Worm (Caenorhabditis elegans) whole organism, dauer: ENCODE measurements around the gene EGAP1.5.

Source experiments
- unc-62 ChIP-seq: sonication (generic microtip); optimal IDR thresholded peaks from 2 replicates; lab custom pipeline; 2017; ENCODE audit warnings: missing biosample characterization, missing genetic modification reagents, missing genetic modification characterization

Gene EGAP1.5

ce11 chrIII:5914717-5915116, 16.8 kb upstream of the EGAP1.5 start:
- no peak for TF ChIP-seq unc-62 (GFP tag; lab: Kevin White, UChicago)

DNA sequence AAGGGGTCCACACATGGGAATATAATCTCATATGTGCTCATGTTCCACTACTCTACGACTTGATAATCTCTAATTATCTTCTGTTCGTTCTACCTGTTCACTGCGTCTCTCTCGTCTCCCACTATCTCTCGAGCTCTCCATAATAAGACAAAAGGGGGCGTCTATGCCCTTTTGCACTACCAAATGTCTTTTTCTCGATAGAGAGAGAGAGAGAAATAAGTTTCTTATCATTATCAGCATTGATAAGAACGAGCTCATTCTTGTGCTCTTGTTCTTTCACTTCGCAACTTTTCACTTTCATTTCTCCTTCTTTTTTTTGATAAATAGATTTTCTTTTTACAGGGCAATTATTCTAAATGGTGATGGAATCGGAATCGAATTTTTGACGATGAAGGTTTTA, 15.6 kb upstream of the EGAP1.5 start:
- TF ChIP-seq unc-62 (GFP tag; lab: Kevin White, UChicago): no peak

DNA sequence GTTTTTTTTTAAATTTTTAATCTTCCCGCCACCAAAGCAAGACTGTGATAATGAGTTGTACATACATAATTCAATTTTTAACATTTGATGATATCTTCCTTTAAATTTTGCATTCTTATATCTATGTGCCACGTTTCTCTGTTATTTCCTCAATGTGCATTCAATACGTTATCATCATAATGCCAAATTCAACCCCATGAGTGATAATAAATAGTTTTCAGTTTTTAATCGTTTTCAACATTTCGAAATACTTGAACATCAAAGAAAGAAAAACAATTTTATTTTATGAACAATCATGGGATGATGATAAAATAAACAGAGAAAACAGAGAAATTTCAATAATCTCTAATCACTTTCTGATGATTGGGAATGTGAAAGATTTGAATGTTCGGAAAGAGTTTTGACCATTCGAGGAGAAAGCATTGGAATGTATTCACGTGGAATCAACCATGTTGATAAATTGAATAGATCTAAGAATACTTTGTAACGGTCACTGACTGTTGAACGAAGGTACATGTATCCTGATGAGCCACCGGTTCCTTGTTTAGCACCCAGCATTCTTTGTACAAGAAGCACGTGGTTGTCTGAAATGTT, 14.1 kb upstream of the EGAP1.5 start:
- TF ChIP-seq unc-62 (GFP tag; lab: Kevin White, UChicago): no peak

ce11 chrIII:5919799-5920387, 11.6 kb upstream of the EGAP1.5 start, which contains the start of the genes tdo-2 and C28H8.2:
TSS of gene tdo-2 (minus strand) at chrIII:5919955.
TSS of gene C28H8.2 (plus strand) at chrIII:5920322.
- TF ChIP-seq unc-62 (GFP tag; lab: Kevin White, UChicago): no peak

DNA sequence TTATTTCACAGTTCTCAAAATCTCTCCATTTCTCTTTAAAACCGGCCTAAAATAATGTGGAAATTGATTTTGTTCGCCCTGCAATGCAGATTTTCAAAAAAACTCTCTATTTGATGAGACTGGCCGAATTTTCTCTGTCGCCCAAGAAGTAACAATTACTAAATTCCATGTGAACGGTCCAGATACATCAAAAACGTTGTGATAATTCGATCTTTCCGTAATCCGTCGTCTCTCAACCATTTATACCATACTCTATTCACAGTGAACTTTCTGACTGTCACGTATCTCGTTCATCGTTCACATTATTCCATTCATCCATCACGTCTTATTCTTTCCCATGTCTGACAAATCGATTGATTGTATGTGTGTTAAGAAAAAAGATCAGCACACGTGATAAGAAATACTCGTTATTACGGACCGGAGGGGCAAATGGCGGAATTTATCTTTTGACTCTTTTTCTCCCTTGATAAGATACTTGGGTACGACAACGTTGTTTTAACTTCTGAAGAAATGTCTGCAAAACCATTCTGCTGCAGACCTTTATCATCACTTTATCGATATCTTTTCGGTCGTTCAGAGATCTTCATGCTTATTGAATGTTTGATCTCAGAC, 10.3 kb upstream of the EGAP1.5 start:
- TF ChIP-seq unc-62 (GFP tag; lab: Kevin White, UChicago): no peak

ce11 chrIII:5922236-5922635, 9.3 kb upstream of the EGAP1.5 start:
- no peak for TF ChIP-seq unc-62 (GFP tag; lab: Kevin White, UChicago)

DNA sequence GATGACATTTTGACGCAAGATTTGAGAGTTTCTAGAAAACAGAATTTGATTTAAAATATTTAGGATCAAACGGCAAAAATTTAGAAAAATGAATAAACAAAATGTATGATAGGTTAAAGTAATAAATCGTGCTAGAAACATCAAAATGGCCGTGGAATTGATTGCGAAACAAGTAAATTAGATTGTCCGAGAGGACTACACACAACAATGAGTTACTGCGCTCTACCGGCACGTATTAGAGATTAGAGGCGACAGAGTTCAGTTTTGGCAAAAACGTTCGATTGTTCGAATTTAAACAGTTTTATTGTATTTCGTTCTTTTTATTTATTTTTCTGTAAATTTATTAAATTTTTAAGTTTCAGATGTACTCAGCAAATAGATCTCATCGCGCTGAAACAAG, 5.8 kb upstream of the EGAP1.5 start, which contains the start of the genes dnc-2 and bcl-7:
dnc-2 (minus strand) TSS at position 33 of the 400 bp plus-strand sequence.
bcl-7 (plus strand) TSS at position 363 of the 400 bp plus-strand sequence.
- TF ChIP-seq unc-62 (GFP tag; lab: Kevin White, UChicago): no peak

- no peak for TF ChIP-seq unc-62 (GFP tag; lab: Kevin White, UChicago)
These were observed 862 bp upstream of the EGAP1.5 start for ce11 chrIII:5930659-5931058.

ce11 chrIII:5932853-5933252, 1.3 kb downstream of the EGAP1.5 start, which contains the start of gene zmp-1:
TSS of gene zmp-1 (minus strand) at chrIII:5932953.
- no peak for TF ChIP-seq unc-62 (GFP tag; lab: Kevin White, UChicago)

DNA sequence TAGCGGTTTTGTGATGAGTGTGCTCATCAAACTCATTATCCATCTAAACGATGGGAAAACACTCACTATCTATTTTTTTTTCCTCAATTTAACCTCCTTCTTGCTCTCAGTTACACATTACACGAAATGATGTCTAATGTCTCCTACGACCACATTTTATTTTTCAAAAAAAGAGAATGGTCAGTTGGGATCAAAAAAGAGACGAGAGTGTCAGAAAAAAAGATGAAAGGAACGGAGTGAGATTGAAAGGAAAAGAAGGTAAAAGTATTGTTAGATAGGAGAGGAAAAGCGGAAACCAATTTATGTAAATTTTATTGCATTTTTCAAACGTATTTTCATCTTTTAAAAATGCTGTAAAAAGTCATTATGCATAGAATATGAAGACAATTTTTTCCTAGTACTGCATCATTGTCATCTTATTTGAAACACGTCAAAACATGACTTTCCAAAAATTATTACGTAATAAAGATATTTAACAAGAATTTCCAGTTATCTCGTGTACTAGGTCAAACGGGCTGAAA, 2.7 kb downstream of the EGAP1.5 start:
- no peak for TF ChIP-seq unc-62 (GFP tag; lab: Kevin White, UChicago)

- no peak for TF ChIP-seq unc-62 (GFP tag; lab: Kevin White, UChicago)
These were observed 5.5 kb downstream of the EGAP1.5 start, which contains the start of gene EGAP1.1 for ce11 chrIII:5936992-5937391. TSS of gene EGAP1.1 (minus strand) at chrIII:5937220.

DNA sequence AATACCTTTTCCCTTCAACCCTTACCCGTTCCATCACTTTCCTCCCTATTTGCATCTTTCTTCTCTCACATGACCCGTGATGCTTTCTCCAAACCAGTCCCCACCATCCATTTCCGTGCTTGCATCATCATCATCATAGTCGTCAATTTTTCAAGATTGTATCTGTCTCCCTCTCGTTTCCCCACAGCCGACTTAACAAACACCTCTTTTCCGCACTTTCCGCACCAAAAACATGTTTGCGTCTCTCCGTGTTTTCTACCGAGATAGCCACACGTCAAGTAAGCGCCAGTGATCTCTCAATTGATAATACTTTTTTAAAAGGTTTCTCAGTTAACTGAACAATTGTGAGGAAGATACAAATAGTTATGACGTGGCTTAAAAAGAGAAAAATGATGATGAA, 6.5 kb downstream of the EGAP1.5 start:
- TF ChIP-seq unc-62 (GFP tag; lab: Kevin White, UChicago): no peak

DNA sequence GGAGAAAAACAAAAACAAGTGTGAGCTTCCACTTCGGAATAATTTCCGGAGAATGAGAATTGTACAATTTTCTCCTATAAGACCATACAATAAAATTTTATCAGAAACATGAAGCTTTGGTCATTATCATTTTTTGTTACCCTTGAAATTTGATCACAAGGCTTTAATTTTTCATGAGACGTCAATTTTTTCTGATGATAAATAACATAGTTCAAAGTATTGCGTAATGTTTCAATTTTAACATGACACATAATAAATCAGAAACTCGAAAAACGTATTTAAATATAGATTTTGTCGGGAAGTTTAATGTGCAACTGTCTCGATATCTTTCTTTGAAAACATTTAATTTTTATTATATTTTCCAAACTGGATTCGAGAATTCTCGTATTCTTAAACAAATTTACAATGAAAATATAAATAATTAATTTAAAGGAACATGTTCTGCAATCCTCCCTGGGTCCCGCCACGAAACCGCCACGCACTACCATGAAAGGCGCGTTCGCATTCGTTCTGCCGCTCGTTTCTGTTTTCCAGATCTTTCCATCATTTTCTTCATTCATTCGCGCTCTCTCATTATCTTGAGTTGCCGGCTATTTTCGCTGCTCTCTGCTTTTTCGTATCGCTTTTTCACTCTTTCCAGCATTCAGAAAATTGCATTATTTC, 7.4 kb downstream of the EGAP1.5 start:
- TF ChIP-seq unc-62 (GFP tag; lab: Kevin White, UChicago): no peak

DNA sequence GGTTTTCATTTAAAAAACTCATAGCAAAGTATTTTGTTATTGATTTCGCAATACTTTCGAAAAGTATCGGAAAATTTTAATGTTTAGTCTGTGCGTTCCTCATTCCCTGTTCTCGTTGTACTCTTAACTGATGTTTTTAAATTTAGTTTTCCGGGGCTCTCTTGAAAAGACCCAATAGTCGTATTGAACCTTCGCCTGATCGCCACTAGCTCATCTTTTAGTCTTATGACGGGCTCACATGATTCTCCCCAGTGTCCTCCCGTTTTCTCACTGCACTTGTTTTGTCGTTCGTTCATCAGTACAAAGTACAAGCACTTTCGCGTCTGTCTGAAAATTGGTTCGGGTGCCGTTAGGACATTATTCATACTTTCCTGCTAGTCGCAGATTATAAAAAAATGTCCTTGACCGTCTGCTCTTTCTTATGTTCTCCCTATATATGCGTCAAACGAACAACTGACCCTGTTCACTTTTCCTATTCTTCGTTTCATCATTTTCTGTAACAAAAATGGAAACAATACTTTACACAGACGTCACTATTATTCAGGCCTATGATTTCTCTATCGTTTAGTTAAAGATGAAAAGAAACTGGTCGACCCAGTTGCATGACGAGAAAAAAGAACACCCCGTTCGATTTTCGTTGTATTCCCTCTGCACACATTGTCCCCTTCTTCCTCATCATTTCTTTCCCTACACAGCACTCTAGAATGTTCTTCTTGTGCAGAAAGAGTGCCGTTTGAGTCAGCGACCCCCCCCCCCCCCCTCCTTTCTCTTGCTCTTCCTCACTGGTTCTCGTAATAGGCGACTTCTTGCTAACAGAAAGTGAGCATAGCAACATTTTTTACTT, 8.2 kb downstream of the EGAP1.5 start, which contains the start of gene ubq-1:
ubq-1 (plus strand) TSS at position 802 of the 844 bp plus-strand sequence.
- TF ChIP-seq unc-62 (GFP tag; lab: Kevin White, UChicago): no peak

DNA sequence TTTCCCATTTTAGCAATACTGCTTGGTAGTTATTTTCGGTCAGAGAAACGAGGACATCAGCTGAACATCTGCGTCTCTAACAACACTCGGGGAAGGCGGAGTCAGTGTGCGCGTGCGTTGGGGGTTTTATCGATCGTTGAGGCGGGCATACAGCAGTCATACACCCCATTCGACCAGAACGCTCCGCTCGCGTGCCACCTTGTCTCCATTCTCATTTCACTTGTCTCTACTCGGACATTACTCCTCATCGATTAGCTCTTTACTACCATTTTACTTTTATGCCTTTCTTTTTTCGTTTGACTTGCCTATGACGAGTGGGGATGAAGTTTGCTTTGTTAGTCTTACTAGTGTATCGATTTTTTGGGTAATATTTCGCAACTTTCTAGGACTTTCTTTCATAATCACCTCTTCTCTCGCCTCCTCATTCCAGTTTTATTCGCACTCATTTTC, 9.0 kb downstream of the EGAP1.5 start:
- no peak for TF ChIP-seq unc-62 (GFP tag; lab: Kevin White, UChicago)
